Worm (Caenorhabditis elegans): ENCODE results near the gene R11G1.2.

The R11G1.2 gene

ce11 chrX:3631550-3631949, 18.9 kb upstream of the R11G1.2 start (continued):
- TF ChIP-seq T26A5.8 (tag; optimal IDR thresholded peaks at IDR 0.05) (no peak), aptf-3 (GFP tag; IDR thresholded peaks at IDR 0.05) (peak; percentile 90), lsl-1 (GFP tag; optimal IDR thresholded peaks at IDR 0.05) (no peak), pha-4 (tag; optimal IDR thresholded peaks at IDR 0.05) (no peak), egl-44 (GFP tag; IDR thresholded peaks at IDR 0.05) (peak; percentile 77; the same call in 1 of the 2 replicates), F57A8.1 (GFP tag; optimal IDR thresholded peaks at IDR 0.05) (no peak), tbx-9 (tag; optimal IDR thresholded peaks at IDR 0.05; ENCODE audit: borderline replicate concordance) (no peak), ceh-58 (GFP tag; IDR thresholded peaks at IDR 0.05) (0 out of 2 replicates have a peak, but pooled peaks have one; percentile 84), akir-1 (GFP tag; optimal IDR thresholded peaks at IDR 0.05) (no peak), Y53F4B.3 (GFP tag; IDR thresholded peaks at IDR 0.05) (no peak), K12H6.12 (tag; optimal IDR thresholded peaks at IDR 0.05) (no peak), F10E7.11 (tag; optimal IDR thresholded peaks at IDR 0.05) (no peak), F39B2.1 (GFP tag; IDR thresholded peaks at IDR 0.05) (no peak; the same call in 1 of the 2 replicates), him-1 (tag; optimal IDR thresholded peaks at IDR 0.05) (no peak), ztf-26 (tag; optimal IDR thresholded peaks at IDR 0.05) (no peak), F23B12.7 (tag; optimal IDR thresholded peaks at IDR 0.05; ENCODE audit: insufficient read depth) (no peak), gei-17 (GFP tag; optimal IDR thresholded peaks at IDR 0.05) (no peak), B0261.1 (tag; optimal IDR thresholded peaks at IDR 0.05) (no peak), F52B5.7 (tag; optimal IDR thresholded peaks at IDR 0.05) (no peak), ztf-18 (tag; optimal IDR thresholded peaks at IDR 0.05) (no peak), snpc-3.4 (tag; optimal IDR thresholded peaks at IDR 0.05) (no peak), hsf-1 (GFP tag; IDR thresholded peaks at IDR 0.05) (no peak; the same call in none of the 2 replicates), B0035.1 (tag; optimal IDR thresholded peaks at IDR 0.05) (no peak), nfyb-1 (GFP tag; IDR thresholded peaks at IDR 0.05) (peak; percentile 51; the same call in 1 of the 2 replicates), sea-2 (GFP tag; IDR thresholded peaks at IDR 0.05) (peak; percentile 63; the same call in 1 of the 2 replicates), bed-2 (GFP tag; IDR thresholded peaks at IDR 0.05) (peak; percentile 82; the same call in 1 of the 2 replicates), hlh-26 (GFP tag; conservative IDR thresholded peaks at IDR 0.05) (no peak), mcd-1 (GFP tag; IDR thresholded peaks at IDR 0.05) (no peak), let-607 (tag; optimal IDR thresholded peaks at IDR 0.05) (no peak), ccch-3 (GFP tag; optimal IDR thresholded peaks at IDR 0.05) (no peak), nhr-90 (tag; optimal IDR thresholded peaks at IDR 0.05) (no peak), T07F8.4 (tag; optimal IDR thresholded peaks at IDR 0.05) (no peak), repo-1 (tag; optimal IDR thresholded peaks at IDR 0.05) (no peak), die-1 (tag; optimal IDR thresholded peaks at IDR 0.05) (no peak), ets-4 (GFP tag; optimal IDR thresholded peaks at IDR 0.05) (no peak), Y79H2A.3 (GFP tag; conservative IDR thresholded peaks at IDR 0.05) (no peak), lag-1 (GFP tag; IDR thresholded peaks at IDR 0.05) (no peak), cebp-1 (GFP tag; IDR thresholded peaks at IDR 0.05) (no peak), cebp-1 (tag; optimal IDR thresholded peaks at IDR 0.05) (no peak), let-526 (GFP tag; IDR thresholded peaks at IDR 0.05) (0 out of 2 replicates have a peak, but pooled peaks have one; percentile 40), bed-1 (GFP tag; IDR thresholded peaks at IDR 0.05) (0 out of 2 replicates have a peak, but pooled peaks have one; percentile 52), snpc-1.3 (tag; optimal IDR thresholded peaks at IDR 0.05; ENCODE audit: insufficient read depth) (no peak), aptf-2 (GFP tag; conservative IDR thresholded peaks at IDR 0.05) (no peak), dpff-1 (tag; optimal IDR thresholded peaks at IDR 0.05) (no peak), ceh-79 (tag; optimal IDR thresholded peaks at IDR 0.05) (no peak), athp-1 (tag; optimal IDR thresholded peaks at IDR 0.05) (no peak), rpc-1 (optimal IDR thresholded peaks at IDR 0.05) (no peak), rpc-1 (tag; optimal IDR thresholded peaks at IDR 0.05) (no peak), tlf-1 (GFP tag; optimal IDR thresholded peaks at IDR 0.05) (no peak)

Measured in whole organism, young adult.